Fruit fly (Drosophila melanogaster) whole organism, embryonic: Measurements from ENCODE around the gene CG6843.

Source experiments
- ATbp ChIP-seq: fragments of 200-800 bp; sonication (Bioruptor generic); optimal IDR thresholded peaks from 2 replicates; lab custom pipeline; 2017; ENCODE audit warnings: missing biosample characterization, mild to moderate bottlenecking, missing genetic modification characterization, missing genetic modification reagents
- Asciz ChIP-seq: fragments of 200-800 bp; sonication (Bioruptor generic); optimal IDR thresholded peaks from 2 replicates; lab custom pipeline; 2017; ENCODE audit warnings: missing biosample characterization, mild to moderate bottlenecking, missing genetic modification characterization, missing genetic modification reagents
- Atf-2 ChIP-seq: fragments of 200-800 bp; sonication (Bioruptor generic); optimal IDR thresholded peaks from 2 replicates; lab custom pipeline; 2016; ENCODE audit warnings: missing biosample characterization, missing genetic modification characterization
- BtbVII ChIP-seq: fragments of 200-800 bp; sonication (Bioruptor generic); optimal IDR thresholded peaks from 3 replicates; lab custom pipeline; 2017; ENCODE audit warnings: missing biosample characterization, mild to moderate bottlenecking, missing genetic modification characterization
- CG10462 ChIP-seq: fragments of 200-800 bp; sonication (Bioruptor generic); optimal IDR thresholded peaks from 2 replicates; lab custom pipeline; 2016; ENCODE audit warnings: missing biosample characterization, missing genetic modification characterization
- CG11093 ChIP-seq: fragments of 200-800 bp; sonication (Bioruptor generic); IDR thresholded peaks from 3 replicates; pipeline ENCODE4 v1.3.6; 2022; ENCODE audit warnings: missing biosample characterization, missing genetic modification characterization
- CG11560 ChIP-seq: fragments of 200-800 bp; sonication (Bioruptor generic); IDR thresholded peaks from 3 replicates; pipeline ENCODE4 v1.3.6; 2022; ENCODE audit warnings: missing biosample characterization, missing genetic modification characterization
- CG11695 ChIP-seq: fragments of 200-800 bp; sonication (Bioruptor generic); IDR thresholded peaks from 3 replicates; pipeline ENCODE4 v1.3.6; 2022; ENCODE audit warnings: missing biosample characterization, missing genetic modification characterization
- CG13296 ChIP-seq: fragments of 200-800 bp; sonication (Bioruptor generic); optimal IDR thresholded peaks from 3 replicates; lab custom pipeline; 2018; ENCODE audit warnings: missing biosample characterization, mild to moderate bottlenecking, missing genetic modification characterization
- CG14667 ChIP-seq: fragments of 200-800 bp; sonication (Bioruptor generic); IDR thresholded peaks from 2 replicates; pipeline ENCODE4 v1.3.6; 2022; ENCODE audit warnings: missing biosample characterization, missing genetic modification characterization
- CG14710 ChIP-seq: fragments of 200-800 bp; sonication (Bioruptor generic); optimal IDR thresholded peaks from 3 replicates; lab custom pipeline; 2019; ENCODE audit warnings: missing biosample characterization, mild to moderate bottlenecking, missing genetic modification characterization, moderate library complexity
- CG15514 ChIP-seq: fragments of 200-800 bp; sonication (Bioruptor generic); optimal IDR thresholded peaks from 3 replicates; lab custom pipeline; 2017; ENCODE audit warnings: missing biosample characterization, missing genetic modification characterization, mild to moderate bottlenecking, moderate library complexity, missing genetic modification reagents
- CG2129 ChIP-seq: fragments of 200-800 bp; sonication (Bioruptor generic); IDR thresholded peaks from 2 replicates; pipeline ENCODE4 v1.3.6; 2022; ENCODE audit warnings: missing biosample characterization, missing genetic modification characterization; ENCODE audit not compliant: partially characterized antibody
- CG2202 ChIP-seq: fragments of 200-800 bp; sonication (Bioruptor generic); optimal IDR thresholded peaks from 2 replicates; lab custom pipeline; 2018; ENCODE audit warnings: missing biosample characterization, mild to moderate bottlenecking, missing genetic modification characterization
- CG31365 ChIP-seq: fragments of 200-800 bp; sonication (Bioruptor generic); optimal IDR thresholded peaks from 2 replicates; lab custom pipeline; 2018; ENCODE audit warnings: missing biosample characterization, mild to moderate bottlenecking, missing genetic modification characterization
- CG31441 ChIP-seq: fragments of 200-800 bp; sonication (Bioruptor generic); IDR thresholded peaks from 2 replicates; pipeline ENCODE4 v1.3.6; 2022; ENCODE audit warnings: missing biosample characterization, missing genetic modification characterization
- CG32532 ChIP-seq: fragments of 200-800 bp; sonication (Bioruptor generic); IDR thresholded peaks from 2 replicates; pipeline ENCODE4 v1.3.6; 2022; ENCODE audit warnings: missing biosample characterization, missing genetic modification characterization
- CG34376 ChIP-seq: fragments of 200-800 bp; sonication (Bioruptor generic); optimal IDR thresholded peaks from 2 replicates; lab custom pipeline; 2018; ENCODE audit warnings: missing biosample characterization, mild to moderate bottlenecking, missing genetic modification characterization
- CG3838 ChIP-seq: fragments of 200-800 bp; sonication (Bioruptor generic); optimal IDR thresholded peaks from 3 replicates; lab custom pipeline; 2016; ENCODE audit warnings: missing biosample characterization, missing genetic modification characterization
- CG42726 ChIP-seq: fragments of 200-800 bp; sonication (Bioruptor generic); IDR thresholded peaks from 2 replicates; pipeline ENCODE4 v1.3.6; 2022; ENCODE audit warnings: missing biosample characterization, missing genetic modification characterization; ENCODE audit not compliant: partially characterized antibody
- CG4360 ChIP-seq: fragments of 200-800 bp; sonication (Bioruptor generic); IDR thresholded peaks from 2 replicates; pipeline ENCODE4 v1.3.6; 2022; ENCODE audit warnings: missing biosample characterization, missing genetic modification characterization
- CG6175 ChIP-seq: fragments of 200-800 bp; sonication (Bioruptor generic); IDR thresholded peaks from 3 replicates; pipeline ENCODE4 v1.3.6; 2022; ENCODE audit warnings: missing biosample characterization, missing genetic modification characterization
- CG7271 ChIP-seq: fragments of 200-800 bp; sonication (Bioruptor generic); optimal IDR thresholded peaks from 2 replicates; lab custom pipeline; 2018; ENCODE audit warnings: missing biosample characterization, mild to moderate bottlenecking, missing genetic modification characterization, moderate library complexity
- CG7786 ChIP-seq: fragments of 200-800 bp; sonication (Bioruptor generic); optimal IDR thresholded peaks from 2 replicates; lab custom pipeline; 2016; ENCODE audit warnings: missing biosample characterization, missing genetic modification characterization
- CG9817 ChIP-seq: fragments of 200-800 bp; sonication (Bioruptor generic); optimal IDR thresholded peaks from 2 replicates; lab custom pipeline; 2018; ENCODE audit warnings: missing biosample characterization, mild to moderate bottlenecking, missing genetic modification characterization, moderate library complexity
- Dip3 ChIP-seq: fragments of 200-800 bp; sonication (Bioruptor generic); optimal IDR thresholded peaks from 3 replicates; lab custom pipeline; 2016; ENCODE audit warnings: missing biosample characterization, missing genetic modification characterization
- Dref ChIP-seq: fragments of 200-800 bp; sonication (Bioruptor generic); IDR thresholded peaks from 2 replicates; pipeline ENCODE4 v1.3.6; 2022; ENCODE audit warnings: missing biosample characterization, missing genetic modification characterization
- Gug ChIP-seq: fragments of 200-800 bp; sonication (Bioruptor generic); IDR thresholded peaks from 4 replicates; pipeline ENCODE4 v1.3.6; 2022; ENCODE audit warnings: missing biosample characterization, missing genetic modification characterization
- Hsf ChIP-seq: fragments of 200-800 bp; sonication (Bioruptor generic); optimal IDR thresholded peaks from 3 replicates; lab custom pipeline; 2016; ENCODE audit warnings: missing biosample characterization, missing genetic modification characterization
- NfI ChIP-seq: fragments of 200-800 bp; sonication (Bioruptor generic); optimal IDR thresholded peaks from 3 replicates; lab custom pipeline; 2018; ENCODE audit warnings: missing biosample characterization, mild to moderate bottlenecking, missing genetic modification characterization, moderate library complexity
- Rx ChIP-seq: fragments of 200-800 bp; sonication (Bioruptor generic); IDR thresholded peaks from 2 replicates; pipeline ENCODE4 v1.3.6; 2022; ENCODE audit warnings: missing biosample characterization, missing genetic modification characterization
- Tbp ChIP-seq: fragments of >200 bp; optimal IDR thresholded peaks from 2 replicates; lab custom pipeline; 2018; ENCODE audit warnings: missing biosample characterization, missing genetic modification characterization
- Xrp1 ChIP-seq: fragments of 200-800 bp; sonication (Bioruptor generic); IDR thresholded peaks from 2 replicates; pipeline ENCODE4 v1.3.6; 2022; ENCODE audit warnings: missing biosample characterization, missing genetic modification characterization
- bcd ChIP-seq: fragments of 200-800 bp; sonication (Bioruptor generic); optimal IDR thresholded peaks from 2 replicates; lab custom pipeline; 2017; ENCODE audit warnings: missing biosample characterization, mild to moderate bottlenecking, missing genetic modification characterization
- ci ChIP-seq: fragments of 200-800 bp; sonication (Bioruptor generic); IDR thresholded peaks from 3 replicates; pipeline ENCODE4 v1.3.6; 2022; ENCODE audit warnings: missing biosample characterization, missing genetic modification characterization
- crp ChIP-seq, 2 experiments: fragments of 200-800 bp; sonication (Bioruptor generic); optimal IDR thresholded peaks; 2 replicates in 1 of 2; 3 replicates in 1 of 2; lab custom pipeline; 2017; ENCODE audit warnings: missing biosample characterization in 2 of 2, missing genetic modification characterization in 2 of 2, mild to moderate bottlenecking in 1 of 2, moderate library complexity in 1 of 2
- cwo ChIP-seq: fragments of 200-800 bp; sonication (Bioruptor generic); optimal IDR thresholded peaks from 3 replicates; lab custom pipeline; 2017; ENCODE audit warnings: missing biosample characterization, missing genetic modification characterization, mild to moderate bottlenecking, moderate library complexity, missing genetic modification reagents
- danr ChIP-seq: fragments of 200-800 bp; sonication (Bioruptor generic); IDR thresholded peaks from 2 replicates; pipeline ENCODE4 v1.3.6; 2022; ENCODE audit warnings: missing biosample characterization, missing genetic modification characterization
- emc ChIP-seq: fragments of 200-800 bp; sonication (Bioruptor generic); optimal IDR thresholded peaks from 2 replicates; lab custom pipeline; 2016; ENCODE audit warnings: missing biosample characterization, missing genetic modification characterization
- fu2 ChIP-seq: fragments of 200-800 bp; sonication (Bioruptor generic); optimal IDR thresholded peaks from 2 replicates; lab custom pipeline; 2016; ENCODE audit warnings: missing biosample characterization, missing genetic modification characterization
- gsb-n ChIP-seq: fragments of 200-800 bp; sonication (Bioruptor generic); optimal IDR thresholded peaks from 3 replicates; lab custom pipeline; 2018; ENCODE audit warnings: missing biosample characterization, mild to moderate bottlenecking, missing genetic modification characterization
- kay ChIP-seq: fragments of 200-800 bp; sonication (Bioruptor generic); optimal IDR thresholded peaks from 2 replicates; lab custom pipeline; 2016; ENCODE audit warnings: missing biosample characterization, missing genetic modification characterization
- lola ChIP-seq, 3 experiments: fragments of >200 bp in 2 of 3; fragments of 200-800 bp in 1 of 3; sonication (Bioruptor generic) in 1 of 3; optimal IDR thresholded peaks; 2 replicates each; lab custom pipeline; 2017 to 2019; ENCODE audit warnings: missing biosample characterization in 3 of 3, missing genetic modification characterization in 3 of 3, mild to moderate bottlenecking in 1 of 3, moderate library complexity in 1 of 3
- row ChIP-seq: fragments of 200-800 bp; sonication (Bioruptor generic); IDR thresholded peaks from 3 replicates; pipeline ENCODE4 v1.3.6; 2022; ENCODE audit warnings: missing biosample characterization, missing genetic modification characterization
- run ChIP-seq: fragments of 200-800 bp; sonication (Bioruptor generic); optimal IDR thresholded peaks from 3 replicates; lab custom pipeline; 2018; ENCODE audit warnings: missing biosample characterization, mild to moderate bottlenecking, missing genetic modification characterization
- scrt ChIP-seq: fragments of 200-800 bp; sonication (Bioruptor generic); optimal IDR thresholded peaks from 2 replicates; lab custom pipeline; 2018; ENCODE audit warnings: missing biosample characterization, mild to moderate bottlenecking, missing genetic modification characterization, moderate library complexity
- slp2 ChIP-seq: fragments of 200-800 bp; sonication (Bioruptor generic); optimal IDR thresholded peaks from 2 replicates; lab custom pipeline; 2016; ENCODE audit warnings: missing biosample characterization, missing genetic modification characterization

CG6843 gene

dm6 chr3L:18869035-18869826, 32.2 kb upstream of the CG6843 start, which contains the start of gene Grx1 (continued):
- TF ChIP-seq CG11093: no peak
- 0 out of 3 replicates have a peak, but pooled peaks have one; percentile 38 for TF ChIP-seq ci
- no peak for TF ChIP-seq Gug (GFP tag; lab: Robert Waterston, UW)
- TF ChIP-seq CG11560 (tag; lab: Robert Waterston, UW): no peak
- TF ChIP-seq Asciz (GFP tag; lab: Kevin White, UChicago): peak; percentile 50
- no peak for TF ChIP-seq CG10462 (GFP tag; lab: Kevin White, UChicago)
- peak; percentile 58 for TF ChIP-seq CG34376 (GFP tag; lab: Kevin White, UChicago)

- TF ChIP-seq bcd (peak; percentile 24), CG13296 (GFP tag; lab: Kevin White, UChicago) (peak; percentile 27), Dip3 (GFP tag; lab: Kevin White, UChicago) (peak; percentile 11), CG42726 (GFP tag; lab: Robert Waterston, UW) (no peak), CG14710 (tag; lab: Kevin White, UChicago) (peak; percentile 34), scrt (peak; percentile 89), CG6175 (no peak), BtbVII (GFP tag; lab: Kevin White, UChicago) (no peak), ATbp (GFP tag; lab: Kevin White, UChicago) (peak; percentile 57), CG11695 (GFP tag; lab: Robert Waterston, UW) (peak; percentile 22; the same call in 1 of the 3 replicates), CG2202 (tag; lab: Kevin White, UChicago) (peak; percentile 8), CG7786 (peak; percentile 31), kay (GFP tag; lab: Kevin White, UChicago) (no peak), emc (GFP tag; lab: Kevin White, UChicago) (peak; percentile 26), gsb-n (tag; lab: Kevin White, UChicago) (peak; percentile 13), CG14667 (GFP tag; lab: Robert Waterston, UW) (peak; percentile 4; the same call in 1 of the 2 replicates), CG7271 (tag; lab: Kevin White, UChicago) (no peak), lola (GFP tag; optimal IDR thresholded peaks at IDR 0.05; lab: Kevin White, UChicago) (peak in 1 of 3 experiments; percentile 26), row (GFP tag; lab: Robert Waterston, UW) (peak; percentile 67), Atf-2 (GFP tag; lab: Kevin White, UChicago) (peak; percentile 51), Hsf (GFP tag; lab: Kevin White, UChicago) (peak; percentile 50), CG2129 (GFP tag; lab: Robert Waterston, UW) (no peak), CG15514 (GFP tag; lab: Kevin White, UChicago) (peak; percentile 37), cwo (GFP tag; lab: Kevin White, UChicago) (no peak), Dref (GFP tag; lab: Robert Waterston, UW) (no peak), Tbp (GFP tag; lab: Kevin White, UChicago) (no peak), Rx (GFP tag; lab: Robert Waterston, UW) (peak; percentile 16; the same call in 1 of the 2 replicates), CG3838 (peak; percentile 16), fu2 (peak; percentile 16), Xrp1 (GFP tag; lab: Robert Waterston, UW) (peak; percentile 40; the same call in 1 of the 2 replicates), danr (0 out of 2 replicates have a peak, but pooled peaks have one; percentile 6), CG4360 (GFP tag; lab: Robert Waterston, UW) (no peak), CG32532 (GFP tag; lab: Robert Waterston, UW) (0 out of 2 replicates have a peak, but pooled peaks have one; percentile 16), NfI (peak; percentile 55), CG9817 (tag; lab: Kevin White, UChicago) (peak; percentile 52), crp (GFP tag; optimal IDR thresholded peaks at IDR 0.05; lab: Kevin White, UChicago) (peak in 1 of 2 experiments; percentile 35), CG31365 (tag; lab: Kevin White, UChicago) (no peak), slp2 (GFP tag; lab: Kevin White, UChicago) (peak; percentile 2), run (tag; lab: Kevin White, UChicago) (no peak), CG31441 (GFP tag; lab: Robert Waterston, UW) (no peak)
These were observed 31.4 kb upstream of the CG6843 start, which contains the start of gene Blos3 for dm6 chr3L:18870027-18870426. Gene Blos3, plus strand, starts transcription at chr3L:18870224.
